Fruit fly (Drosophila melanogaster) whole organism: Measurements from ENCODE around the gene rod.

ENCODE experiments used
- CG8478 ChIP-seq: fragments of >200 bp; optimal IDR thresholded peaks from 2 replicates; lab custom pipeline; 2018; ENCODE audit warnings: inconsistent platforms
- Dll ChIP-seq: fragments of >200 bp; optimal IDR thresholded peaks from 2 replicates; lab custom pipeline; 2017
- EcR ChIP-seq, 2 experiments: fragments of >200 bp; optimal IDR thresholded peaks; 2 replicates each; lab custom pipeline; 2017; ENCODE audit warnings: missing biosample characterization in 2 of 2, missing genetic modification characterization in 2 of 2, missing genetic modification reagents in 2 of 2
- pan ChIP-seq: fragments of >200 bp; optimal IDR thresholded peaks from 2 replicates; lab custom pipeline; 2017
- psq ChIP-seq: fragments of >200 bp; optimal IDR thresholded peaks from 2 replicates; lab custom pipeline; 2017
- usp ChIP-seq: fragments of >200 bp; optimal IDR thresholded peaks from 2 replicates; lab custom pipeline; 2017; ENCODE audit warnings: missing biosample characterization, missing genetic modification characterization, mixed read lengths

Gene rod

dm6 chr3R:31617801-31618200, 37.0 kb downstream of the rod start, which contains the start of gene pasha:
TSS of gene pasha (plus strand) at chr3R:31617977.
- no peak for TF ChIP-seq usp (GFP tag; lab: Kevin White, UChicago)
- no peak for TF ChIP-seq psq (lab: Kevin White, UChicago)
- no peak for TF ChIP-seq pan (lab: Kevin White, UChicago)
- no peak for TF ChIP-seq EcR (GFP tag; optimal IDR thresholded peaks at IDR 0.05; lab: Kevin White, UChicago)
- no peak for TF ChIP-seq Dll (lab: Kevin White, UChicago)
- TF ChIP-seq CG8478 (lab: Kevin White, UChicago), result no peak

dm6 chr3R:31621814-31622213, 41.1 kb downstream of the rod start, which contains the start of gene kek6:
TSS of gene kek6 (plus strand) at chr3R:31622136.
- TF ChIP-seq psq (lab: Kevin White, UChicago), result no peak
- no peak for TF ChIP-seq Dll (lab: Kevin White, UChicago)
- no peak for TF ChIP-seq EcR (GFP tag; optimal IDR thresholded peaks at IDR 0.05; lab: Kevin White, UChicago)
- TF ChIP-seq CG8478 (lab: Kevin White, UChicago), result no peak
- TF ChIP-seq usp (GFP tag; lab: Kevin White, UChicago), result no peak
- no peak for TF ChIP-seq pan (lab: Kevin White, UChicago)

dm6 chr3R:31622648-31623047, 41.9 kb downstream of the rod start:
- TF ChIP-seq psq (lab: Kevin White, UChicago), result no peak
- TF ChIP-seq EcR (GFP tag; optimal IDR thresholded peaks at IDR 0.05; lab: Kevin White, UChicago), result no peak
- TF ChIP-seq pan (lab: Kevin White, UChicago), result no peak
- TF ChIP-seq Dll (lab: Kevin White, UChicago), result no peak
- TF ChIP-seq usp (GFP tag; lab: Kevin White, UChicago), result no peak
- TF ChIP-seq CG8478 (lab: Kevin White, UChicago), result no peak

- TF ChIP-seq EcR (GFP tag; optimal IDR thresholded peaks at IDR 0.05; lab: Kevin White, UChicago) (no peak), usp (GFP tag; lab: Kevin White, UChicago) (no peak), Dll (lab: Kevin White, UChicago) (no peak), pan (lab: Kevin White, UChicago) (no peak), CG8478 (lab: Kevin White, UChicago) (no peak), psq (lab: Kevin White, UChicago) (no peak)
Observed at dm6 chr3R:31626237-31626636, 45.5 kb downstream of the rod start.

- no peak for TF ChIP-seq Dll (lab: Kevin White, UChicago)
Observed at dm6 chr3R:31627186-31627585, 46.4 kb downstream of the rod start.

dm6 chr3R:31630376-31630775, 49.6 kb downstream of the rod start:
- TF ChIP-seq Dll (lab: Kevin White, UChicago) (no peak), EcR (GFP tag; optimal IDR thresholded peaks at IDR 0.05; lab: Kevin White, UChicago) (no peak), CG8478 (lab: Kevin White, UChicago) (no peak)

dm6 chr3R:31632316-31632715, 51.6 kb downstream of the rod start:
- no peak for TF ChIP-seq EcR (GFP tag; optimal IDR thresholded peaks at IDR 0.05; lab: Kevin White, UChicago)
- TF ChIP-seq pan (lab: Kevin White, UChicago), result no peak
- no peak for TF ChIP-seq CG8478 (lab: Kevin White, UChicago)

dm6 chr3R:31636501-31636900, 55.8 kb downstream of the rod start:
- TF ChIP-seq usp (GFP tag; lab: Kevin White, UChicago) (no peak), EcR (GFP tag; optimal IDR thresholded peaks at IDR 0.05; lab: Kevin White, UChicago) (no peak), pan (lab: Kevin White, UChicago) (no peak), Dll (lab: Kevin White, UChicago) (no peak), psq (lab: Kevin White, UChicago) (no peak), CG8478 (lab: Kevin White, UChicago) (no peak)
